Fruit fly (Drosophila melanogaster) whole organism, embryonic: ENCODE data around the gene CG32170.

Experiments used
- Antp ChIP-seq: fragments of 200-800 bp; sonication (Bioruptor generic); optimal IDR thresholded peaks from 3 replicates; lab custom pipeline; 2016; ENCODE audit warnings: missing biosample characterization, missing genetic modification characterization
- Atf-2 ChIP-seq: fragments of 200-800 bp; sonication (Bioruptor generic); optimal IDR thresholded peaks from 2 replicates; lab custom pipeline; 2016; ENCODE audit warnings: missing biosample characterization, missing genetic modification characterization
- Atf6 ChIP-seq: fragments of 200-800 bp; sonication (Bioruptor generic); IDR thresholded peaks from 2 replicates; pipeline ENCODE4 v1.3.6; 2022; ENCODE audit warnings: missing biosample characterization, missing genetic modification characterization
- CG10321 ChIP-seq: fragments of 200-800 bp; sonication (Bioruptor generic); IDR thresholded peaks from 2 replicates; pipeline ENCODE4 v1.3.6; 2022; ENCODE audit warnings: missing biosample characterization, missing genetic modification characterization
- CG11456 ChIP-seq: fragments of 200-800 bp; sonication (Bioruptor generic); IDR thresholded peaks from 3 replicates; pipeline ENCODE4 v1.3.6; 2022; ENCODE audit warnings: missing biosample characterization, missing genetic modification characterization
- CG12104 ChIP-seq: fragments of 200-800 bp; sonication (Bioruptor generic); optimal IDR thresholded peaks from 3 replicates; lab custom pipeline; 2016; ENCODE audit warnings: missing biosample characterization, missing genetic modification characterization
- CG12219 ChIP-seq: fragments of 200-800 bp; sonication (Bioruptor generic); optimal IDR thresholded peaks from 3 replicates; lab custom pipeline; 2018; ENCODE audit warnings: missing biosample characterization, mild to moderate bottlenecking, missing genetic modification characterization
- CG1603 ChIP-seq: fragments of 200-800 bp; sonication (Bioruptor generic); optimal IDR thresholded peaks from 2 replicates; lab custom pipeline; 2019; ENCODE audit warnings: missing biosample characterization, mild to moderate bottlenecking, missing genetic modification characterization, moderate library complexity
- CG17328 ChIP-seq: fragments of 200-800 bp; sonication (Bioruptor generic); IDR thresholded peaks from 2 replicates; pipeline ENCODE4 v1.3.6; 2022; ENCODE audit warnings: missing biosample characterization, missing genetic modification characterization
- CG17568 ChIP-seq: fragments of 200-800 bp; sonication (Bioruptor generic); optimal IDR thresholded peaks from 2 replicates; lab custom pipeline; 2018; ENCODE audit warnings: missing biosample characterization, mild to moderate bottlenecking, missing genetic modification characterization, moderate library complexity
- CG18011 ChIP-seq: fragments of 200-800 bp; sonication (Bioruptor generic); optimal IDR thresholded peaks from 2 replicates; lab custom pipeline; 2017; ENCODE audit warnings: missing biosample characterization, missing genetic modification characterization, mild to moderate bottlenecking, moderate library complexity, missing genotype
- CG18476 ChIP-seq: fragments of 200-800 bp; sonication (Bioruptor generic); optimal IDR thresholded peaks from 2 replicates; lab custom pipeline; 2016; ENCODE audit warnings: missing biosample characterization, mild to moderate bottlenecking, missing genetic modification characterization
- CG18599 ChIP-seq: fragments of 200-800 bp; sonication (Bioruptor generic); optimal IDR thresholded peaks from 3 replicates; lab custom pipeline; 2017; ENCODE audit warnings: missing biosample characterization, missing genetic modification characterization, mild to moderate bottlenecking, moderate library complexity, missing genetic modification reagents
- CG2120 ChIP-seq: fragments of 200-800 bp; sonication (Bioruptor generic); optimal IDR thresholded peaks from 3 replicates; lab custom pipeline; 2016; ENCODE audit warnings: missing biosample characterization, missing genetic modification characterization
- CG2202 ChIP-seq: fragments of 200-800 bp; sonication (Bioruptor generic); optimal IDR thresholded peaks from 2 replicates; lab custom pipeline; 2018; ENCODE audit warnings: missing biosample characterization, mild to moderate bottlenecking, missing genetic modification characterization
- CG32532 ChIP-seq: fragments of 200-800 bp; sonication (Bioruptor generic); IDR thresholded peaks from 2 replicates; pipeline ENCODE4 v1.3.6; 2022; ENCODE audit warnings: missing biosample characterization, missing genetic modification characterization
- CG3281 ChIP-seq: fragments of 200-800 bp; sonication (Bioruptor generic); optimal IDR thresholded peaks from 3 replicates; lab custom pipeline; 2017; ENCODE audit warnings: missing biosample characterization, mild to moderate bottlenecking, missing genetic modification characterization
- CG3838 ChIP-seq: fragments of 200-800 bp; sonication (Bioruptor generic); optimal IDR thresholded peaks from 3 replicates; lab custom pipeline; 2016; ENCODE audit warnings: missing biosample characterization, missing genetic modification characterization
- CG4424 ChIP-seq: fragments of 200-800 bp; sonication (Bioruptor generic); optimal IDR thresholded peaks from 3 replicates; lab custom pipeline; 2016; ENCODE audit warnings: missing biosample characterization, missing genetic modification characterization
- CG6683 ChIP-seq: fragments of 200-800 bp; sonication (Bioruptor generic); optimal IDR thresholded peaks from 2 replicates; lab custom pipeline; 2017; ENCODE audit warnings: missing biosample characterization, mild to moderate bottlenecking, missing genetic modification characterization, missing genetic modification reagents
- CG6689 ChIP-seq: fragments of 200-800 bp; sonication (Bioruptor generic); IDR thresholded peaks from 2 replicates; pipeline ENCODE4 v1.3.6; 2022; ENCODE audit warnings: missing biosample characterization, missing genetic modification characterization
- CG6765 ChIP-seq: fragments of 200-800 bp; sonication (Bioruptor generic); optimal IDR thresholded peaks from 3 replicates; lab custom pipeline; 2017; ENCODE audit warnings: missing biosample characterization, mild to moderate bottlenecking, missing genetic modification characterization
- CG7556 ChIP-seq: fragments of 200-800 bp; sonication (Bioruptor generic); optimal IDR thresholded peaks from 2 replicates; lab custom pipeline; 2017; ENCODE audit warnings: missing biosample characterization, mild to moderate bottlenecking, missing genetic modification characterization
- CG7745 ChIP-seq: fragments of 200-800 bp; sonication (Bioruptor generic); optimal IDR thresholded peaks from 2 replicates; lab custom pipeline; 2018; ENCODE audit warnings: missing biosample characterization, mild to moderate bottlenecking, missing genetic modification characterization, moderate library complexity
- CG7963 ChIP-seq: fragments of 200-800 bp; sonication (Bioruptor generic); IDR thresholded peaks from 3 replicates; pipeline ENCODE4 v1.3.6; 2022; ENCODE audit warnings: missing biosample characterization, missing genetic modification characterization; ENCODE audit not compliant: partially characterized antibody
- CG8359 ChIP-seq: fragments of 200-800 bp; sonication (Bioruptor generic); optimal IDR thresholded peaks from 2 replicates; lab custom pipeline; 2017; ENCODE audit warnings: missing biosample characterization, mild to moderate bottlenecking, missing genetic modification characterization, borderline replicate concordance
- CG9932 ChIP-seq: fragments of 200-800 bp; sonication (Bioruptor generic); IDR thresholded peaks from 2 replicates; pipeline ENCODE4 v1.3.6; 2022; ENCODE audit warnings: missing biosample characterization, missing genetic modification characterization
- Camta ChIP-seq: fragments of 200-800 bp; sonication (Bioruptor generic); optimal IDR thresholded peaks from 2 replicates; lab custom pipeline; 2016; ENCODE audit warnings: missing biosample characterization, missing genetic modification characterization
- Dbx ChIP-seq: fragments of 200-800 bp; sonication (Bioruptor generic); IDR thresholded peaks from 3 replicates; pipeline ENCODE4 v1.3.6; 2022; ENCODE audit warnings: missing biosample characterization, missing genetic modification characterization
- ERR ChIP-seq: fragments of 200-800 bp; sonication (Bioruptor generic); optimal IDR thresholded peaks from 2 replicates; lab custom pipeline; 2016; ENCODE audit warnings: missing biosample characterization, missing genetic modification characterization
- GATAe ChIP-seq: fragments of 200-800 bp; sonication (Bioruptor generic); conservative IDR thresholded peaks from 2 replicates; pipeline ENCODE4 v1.3.6; 2022; ENCODE audit warnings: missing biosample characterization, missing genetic modification characterization
- Hr51 ChIP-seq, 2 experiments: fragments of 200-800 bp; sonication (Bioruptor generic); optimal IDR thresholded peaks; 2 replicates in 1 of 2; 3 replicates in 1 of 2; lab custom pipeline; 2016 to 2018; ENCODE audit warnings: missing biosample characterization in 2 of 2, missing genetic modification characterization in 2 of 2, mild to moderate bottlenecking in 1 of 2, moderate library complexity in 1 of 2
- Jarid2 ChIP-seq: fragments of 200-800 bp; sonication (Bioruptor generic); optimal IDR thresholded peaks from 3 replicates; lab custom pipeline; 2017; ENCODE audit warnings: mild to moderate bottlenecking, missing biosample characterization, missing genetic modification reagents, missing genetic modification characterization
- Poxn ChIP-seq: fragments of 200-800 bp; sonication (Bioruptor generic); IDR thresholded peaks from 2 replicates; pipeline ENCODE4 v1.3.6; 2022; ENCODE audit warnings: missing biosample characterization, missing genetic modification characterization
- Rfx ChIP-seq: fragments of 200-800 bp; sonication (Bioruptor generic); IDR thresholded peaks from 2 replicates; pipeline ENCODE4 v1.3.6; 2022; ENCODE audit warnings: missing biosample characterization, missing genetic modification characterization
- Scr ChIP-seq: fragments of 200-800 bp; sonication (Bioruptor generic); IDR thresholded peaks from 2 replicates; pipeline ENCODE4 v1.3.6; 2022; ENCODE audit warnings: missing biosample characterization, missing genetic modification characterization; ENCODE audit not compliant: partially characterized antibody
- Ssrp ChIP-seq: fragments of 200-800 bp; sonication (Bioruptor generic); optimal IDR thresholded peaks from 2 replicates; lab custom pipeline; 2018; ENCODE audit warnings: missing biosample characterization, mild to moderate bottlenecking, missing genetic modification characterization, moderate library complexity
- bsh ChIP-seq, 2 experiments: fragments of 200-800 bp; sonication (Bioruptor generic); optimal IDR thresholded peaks; 2 replicates each; lab custom pipeline; 2017 to 2018; ENCODE audit warnings: mild to moderate bottlenecking in 2 of 2, missing biosample characterization in 2 of 2, missing genetic modification characterization in 2 of 2, moderate library complexity in 1 of 2
- btn ChIP-seq: fragments of 200-800 bp; sonication (Bioruptor generic); optimal IDR thresholded peaks from 2 replicates; lab custom pipeline; 2016; ENCODE audit warnings: missing biosample characterization, missing genetic modification characterization
- cad ChIP-seq: fragments of >200 bp; optimal IDR thresholded peaks from 2 replicates; lab custom pipeline; 2017; ENCODE audit warnings: missing biosample characterization, missing genetic modification characterization
- ci ChIP-seq: fragments of 200-800 bp; sonication (Bioruptor generic); IDR thresholded peaks from 3 replicates; pipeline ENCODE4 v1.3.6; 2022; ENCODE audit warnings: missing biosample characterization, missing genetic modification characterization
- dmrt99B ChIP-seq: fragments of 200-800 bp; sonication (Bioruptor generic); optimal IDR thresholded peaks from 2 replicates; lab custom pipeline; 2018; ENCODE audit warnings: missing biosample characterization, mild to moderate bottlenecking, missing genetic modification characterization, moderate library complexity
- eyg ChIP-seq: fragments of 200-800 bp; sonication (Bioruptor generic); optimal IDR thresholded peaks from 3 replicates; lab custom pipeline; 2016; ENCODE audit warnings: missing biosample characterization, missing genetic modification characterization
- gfzf ChIP-seq: fragments of 200-800 bp; sonication (Bioruptor generic); optimal IDR thresholded peaks from 2 replicates; lab custom pipeline; 2016; ENCODE audit warnings: missing biosample characterization, mild to moderate bottlenecking, missing genetic modification characterization, moderate library complexity
- gsb-n ChIP-seq: fragments of 200-800 bp; sonication (Bioruptor generic); optimal IDR thresholded peaks from 3 replicates; lab custom pipeline; 2018; ENCODE audit warnings: missing biosample characterization, mild to moderate bottlenecking, missing genetic modification characterization
- hth ChIP-seq: fragments of >200 bp; optimal IDR thresholded peaks from 2 replicates; lab custom pipeline; 2017; ENCODE audit warnings: inconsistent platforms
- p53 ChIP-seq: fragments of 200-800 bp; sonication (Bioruptor generic); optimal IDR thresholded peaks from 2 replicates; lab custom pipeline; 2016; ENCODE audit warnings: missing biosample characterization, missing genetic modification characterization
- pzg ChIP-seq: fragments of 200-800 bp; sonication (Bioruptor generic); optimal IDR thresholded peaks from 3 replicates; lab custom pipeline; 2018; ENCODE audit warnings: missing biosample characterization, mild to moderate bottlenecking, missing genetic modification characterization, moderate library complexity
- ro ChIP-seq: fragments of 200-800 bp; sonication (Bioruptor generic); IDR thresholded peaks from 2 replicates; pipeline ENCODE4 v1.3.6; 2022; ENCODE audit warnings: missing biosample characterization, missing genetic modification characterization
- sim ChIP-seq: fragments of 200-800 bp; sonication (Bioruptor generic); IDR thresholded peaks from 2 replicates; pipeline ENCODE4 v1.3.6; 2022; ENCODE audit warnings: missing biosample characterization, missing genetic modification characterization
- tx ChIP-seq: fragments of 200-800 bp; sonication (Bioruptor generic); optimal IDR thresholded peaks from 2 replicates; lab custom pipeline; 2016; ENCODE audit warnings: missing biosample characterization, missing genetic modification characterization
- zfh2 ChIP-seq: fragments of 200-800 bp; sonication (Bioruptor generic); optimal IDR thresholded peaks from 2 replicates; lab custom pipeline; 2016; ENCODE audit warnings: missing biosample characterization, missing genetic modification characterization

CG32170 gene

DNA sequence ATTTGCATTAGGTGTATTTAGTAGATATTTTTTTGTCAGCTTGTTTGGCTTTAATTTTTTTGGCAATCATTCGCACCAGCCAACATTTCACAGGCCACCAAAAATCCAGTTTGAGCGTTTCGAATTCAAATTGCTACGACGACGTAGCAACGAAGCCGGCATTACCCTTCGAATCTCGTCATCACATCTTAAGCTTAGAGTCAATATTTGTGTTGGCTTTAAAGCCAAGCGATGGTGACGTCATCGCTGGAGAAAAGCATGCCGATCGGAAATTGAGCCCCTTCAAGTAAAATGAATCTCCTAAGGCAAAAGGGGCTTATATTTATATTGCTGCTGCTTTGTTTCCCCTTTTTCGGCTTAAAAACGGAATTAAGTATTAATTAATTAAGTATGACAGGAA, 5.5 kb upstream of the CG32170 start (continued):
- TF ChIP-seq Atf6 (GFP tag; lab: Robert Waterston, UW), result no peak
- TF ChIP-seq CG3281 (GFP tag; lab: Kevin White, UChicago), result peak; percentile 32
- no peak for TF ChIP-seq gsb-n
- 0 out of 2 replicates have a peak, but pooled peaks have one; percentile 8 for TF ChIP-seq CG9932 (GFP tag; lab: Robert Waterston, UW)
- no peak for TF ChIP-seq Scr (GFP tag; lab: Robert Waterston, UW)
- no peak for TF ChIP-seq gfzf
- TF ChIP-seq CG1603 (tag; lab: Kevin White, UChicago), result no peak
- TF ChIP-seq CG10321 (GFP tag; lab: Robert Waterston, UW), result no peak
- TF ChIP-seq ERR, result no peak
- no peak for TF ChIP-seq ci (GFP tag; lab: Robert Waterston, UW)
- TF ChIP-seq btn (GFP tag; lab: Kevin White, UChicago), result no peak
- TF ChIP-seq tx, result no peak
- peak; percentile 36 for TF ChIP-seq Rfx (GFP tag; lab: Robert Waterston, UW)
- TF ChIP-seq Hr51 (GFP tag; optimal IDR thresholded peaks at IDR 0.05; lab: Kevin White, UChicago), result no peak
- TF ChIP-seq Poxn (GFP tag; lab: Robert Waterston, UW), result no peak
- TF ChIP-seq bsh (GFP tag; optimal IDR thresholded peaks at IDR 0.05; lab: Kevin White, UChicago), result no peak
- no peak for TF ChIP-seq CG6689
- 0 out of 2 replicates have a peak, but pooled peaks have one; percentile 8 for TF ChIP-seq CG32532 (GFP tag; lab: Robert Waterston, UW)
- TF ChIP-seq CG4424, result no peak
- TF ChIP-seq CG7963 (GFP tag; lab: Robert Waterston, UW), result no peak
- TF ChIP-seq CG7556, result no peak
- no peak for TF ChIP-seq Antp
- TF ChIP-seq Camta (GFP tag; lab: Kevin White, UChicago), result no peak
- no peak for TF ChIP-seq CG17568
- no peak for TF ChIP-seq CG12219 (GFP tag; lab: Kevin White, UChicago)
- TF ChIP-seq CG17328 (GFP tag; lab: Robert Waterston, UW), result no peak
- peak; percentile 38 for TF ChIP-seq CG2120 (GFP tag; lab: Kevin White, UChicago)
- TF ChIP-seq dmrt99B (tag; lab: Kevin White, UChicago), result no peak
- TF ChIP-seq, all 482 proteins: peak for 11

DNA sequence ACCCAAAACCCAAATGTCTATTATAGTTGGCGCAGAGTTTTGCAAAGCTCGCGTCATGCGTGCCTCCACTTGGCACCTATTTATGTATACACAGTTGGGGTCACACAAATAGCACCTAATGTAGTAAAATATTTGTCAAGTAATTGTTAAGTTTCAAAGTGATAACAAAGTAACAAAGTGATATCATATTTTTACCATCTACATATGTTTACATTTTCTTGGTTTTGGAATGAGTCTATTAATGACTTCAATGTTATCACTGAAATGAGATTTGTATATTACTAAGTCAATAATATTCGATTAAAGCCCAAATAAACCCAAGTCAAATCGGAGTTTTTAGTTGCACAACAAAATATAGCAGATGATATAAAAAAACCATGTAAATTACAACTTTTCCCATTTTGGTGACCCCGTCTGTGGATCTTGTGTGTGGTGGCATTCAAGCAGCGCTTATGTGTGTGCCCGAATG, 4.6 kb upstream of the CG32170 start:
- TF ChIP-seq CG18011 (peak; percentile 33), Jarid2 (GFP tag; lab: Kevin White, UChicago) (peak; percentile 59), p53 (GFP tag; lab: Kevin White, UChicago) (no peak), Ssrp (tag; lab: Kevin White, UChicago) (peak; percentile 72), CG18476 (GFP tag; lab: Kevin White, UChicago) (peak; percentile 59), CG7745 (tag; lab: Kevin White, UChicago) (no peak), zfh2 (GFP tag; lab: Kevin White, UChicago) (peak; percentile 56), CG6683 (GFP tag; lab: Kevin White, UChicago) (peak; percentile 34), CG18599 (peak; percentile 73), CG2202 (peak; percentile 49), GATAe (GFP tag; lab: Robert Waterston, UW) (no peak), cad (GFP tag; lab: Kevin White, UChicago) (no peak), CG8359 (GFP tag; lab: Kevin White, UChicago) (peak; percentile 42), Atf-2 (GFP tag; lab: Kevin White, UChicago) (peak; percentile 36), CG6765 (peak; percentile 71), hth (no peak), pzg (GFP tag; lab: Kevin White, UChicago) (no peak), CG12219 (GFP tag; lab: Kevin White, UChicago) (peak; percentile 76), eyg (GFP tag; lab: Kevin White, UChicago) (peak; percentile 53), CG12104 (GFP tag; lab: Kevin White, UChicago) (peak; percentile 78), Dbx (GFP tag; lab: Robert Waterston, UW) (peak; percentile 48; the same call in 1 of the 3 replicates), CG3838 (GFP tag; lab: Kevin White, UChicago) (peak; percentile 9), sim (GFP tag; lab: Robert Waterston, UW) (no peak), CG11456 (0 out of 3 replicates have a peak, but pooled peaks have one; percentile 47), ro (GFP tag; lab: Robert Waterston, UW) (no peak)
